Fruit fly (Drosophila melanogaster) whole organism, embryonic: ENCODE measurements around the gene Cyp4g15.

Experiments used
- Antp ChIP-seq: fragments of 200-800 bp; sonication (Bioruptor generic); optimal IDR thresholded peaks from 3 replicates; lab custom pipeline; 2016; ENCODE audit warnings: missing biosample characterization, missing genetic modification characterization
- CG17912 ChIP-seq: fragments of 200-800 bp; sonication (Bioruptor generic); optimal IDR thresholded peaks from 2 replicates; lab custom pipeline; 2018; ENCODE audit warnings: missing biosample characterization, mild to moderate bottlenecking, missing genetic modification characterization
- CG18262 ChIP-seq: fragments of 200-800 bp; optimal IDR thresholded peaks from 3 replicates; lab custom pipeline; 2019; ENCODE audit warnings: missing biosample characterization, mild to moderate bottlenecking, missing genetic modification characterization, moderate library complexity
- bigmax ChIP-seq: fragments of 200-800 bp; sonication (Bioruptor generic); optimal IDR thresholded peaks from 2 replicates; lab custom pipeline; 2018; ENCODE audit warnings: missing biosample characterization, mild to moderate bottlenecking, missing genetic modification characterization
- zfh1 ChIP-seq: fragments of 200-800 bp; sonication (Bioruptor generic); IDR thresholded peaks from 3 replicates; pipeline ENCODE4 v1.3.6; 2022; ENCODE audit warnings: missing biosample characterization, missing genetic modification characterization

DNA sequence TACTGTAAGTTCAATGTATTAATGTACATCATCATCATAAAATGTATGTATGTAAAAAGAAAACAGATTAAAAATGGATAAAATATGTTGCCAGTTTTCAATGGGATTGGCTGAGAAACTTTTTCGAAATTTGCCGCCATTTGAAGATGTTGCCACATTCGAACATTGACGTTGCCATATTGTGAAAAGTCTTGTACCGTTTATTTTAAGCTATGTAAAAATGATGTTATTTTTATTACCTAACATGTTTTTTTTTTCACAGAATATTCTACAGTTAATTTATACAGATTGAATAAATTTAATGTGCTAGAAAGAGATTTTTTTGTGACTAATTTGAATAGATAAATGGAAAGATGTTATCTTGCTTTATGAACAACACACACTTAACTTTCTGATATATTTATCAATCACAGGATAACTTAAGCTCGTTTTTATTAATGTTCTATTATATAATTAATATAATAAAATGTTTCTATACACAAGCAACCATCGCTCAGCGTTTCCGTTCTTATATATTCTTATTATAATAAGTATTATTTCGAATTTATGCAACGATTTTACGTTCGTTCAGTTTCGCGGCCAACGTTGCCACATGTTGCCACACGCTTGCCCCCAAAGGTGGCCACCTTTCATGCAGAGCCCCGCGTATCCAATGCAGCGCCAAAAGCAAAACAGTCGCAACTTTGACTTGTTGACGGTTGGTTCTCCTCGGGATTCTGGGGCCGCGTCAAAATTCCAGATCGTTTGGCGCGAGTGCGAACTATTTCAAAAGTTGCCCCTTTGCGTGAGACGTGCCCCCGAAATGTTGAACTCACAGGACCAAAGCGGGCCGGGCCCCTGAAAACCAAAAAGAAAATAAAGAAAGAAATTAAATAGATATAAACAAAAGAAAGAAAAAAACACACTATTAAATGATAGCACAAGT, 17.7 kb upstream of the Cyp4g15 start, which contains the start of gene CG43155:
- no peak for TF ChIP-seq CG18262 (tag; lab: Kevin White, UChicago)
- TF ChIP-seq bigmax (GFP tag; lab: Kevin White, UChicago), result no peak
- no peak for TF ChIP-seq Antp (GFP tag; lab: Kevin White, UChicago)
- no peak for TF ChIP-seq CG17912 (GFP tag; lab: Kevin White, UChicago)
- no peak for TF ChIP-seq zfh1 (GFP tag; lab: Robert Waterston, UW)
